Worm (Caenorhabditis elegans) whole organism, late embryonic: Measurements from ENCODE around the gene nhr-199.

ENCODE experiments used
- C08G9.2 ChIP-seq: sonication (generic microtip); optimal IDR thresholded peaks from 2 replicates; lab custom pipeline; 2016; ENCODE audit warnings: mild to moderate bottlenecking, missing genetic modification characterization, moderate library complexity, missing compliant biosample characterization
- K02D7.2 ChIP-seq: sonication (generic microtip); optimal IDR thresholded peaks from 2 replicates; lab custom pipeline; 2017; ENCODE audit warnings: mild to moderate bottlenecking, missing genetic modification characterization, missing compliant biosample characterization
- T23F11.4 ChIP-seq: fragments of 200-800 bp; sonication (Bioruptor generic); optimal IDR thresholded peaks from 2 replicates; lab custom pipeline; 2018; ENCODE audit warnings: mild to moderate bottlenecking, missing genetic modification characterization, missing compliant biosample characterization
- ama-1 ChIP-seq: fragments of 150-350 bp; optimal IDR thresholded peaks from 2 replicates; lab custom pipeline; 2014
- ceh-18 ChIP-seq: sonication (generic microtip); optimal IDR thresholded peaks from 2 replicates; lab custom pipeline; 2016; ENCODE audit warnings: missing genetic modification characterization, missing compliant biosample characterization
- ceh-22 ChIP-seq: sonication (generic microtip); optimal IDR thresholded peaks from 2 replicates; lab custom pipeline; 2017; ENCODE audit warnings: missing biosample characterization, missing genetic modification characterization
- ceh-24 ChIP-seq: sonication (generic microtip); optimal IDR thresholded peaks from 2 replicates; lab custom pipeline; 2016; ENCODE audit warnings: mild to moderate bottlenecking, missing genetic modification characterization, missing compliant biosample characterization
- ceh-30 ChIP-seq: fragments of 150-350 bp; optimal IDR thresholded peaks from 2 replicates; lab custom pipeline; 2014; ENCODE audit warnings: missing biosample characterization, missing genetic modification characterization
- ceh-34 ChIP-seq: sonication (generic microtip); optimal IDR thresholded peaks from 2 replicates; lab custom pipeline; 2016; ENCODE audit warnings: mild to moderate bottlenecking, missing genetic modification characterization, missing compliant biosample characterization
- ceh-45 ChIP-seq: fragments of 200-800 bp; sonication (Bioruptor generic); IDR thresholded peaks from 2 replicates; pipeline ENCODE4 v1.3.6; 2022; ENCODE audit warnings: missing genetic modification reagents, missing genetic modification characterization, missing compliant biosample characterization
- ceh-48 ChIP-seq: sonication (generic microtip); optimal IDR thresholded peaks from 2 replicates; lab custom pipeline; 2016; ENCODE audit warnings: missing genetic modification characterization, inconsistent platforms, missing compliant biosample characterization
- ceh-9 ChIP-seq: sonication (generic microtip); optimal IDR thresholded peaks from 2 replicates; lab custom pipeline; 2016; ENCODE audit warnings: mild to moderate bottlenecking, missing genetic modification characterization, inconsistent platforms, missing compliant biosample characterization
- che-1 ChIP-seq: sonication (generic microtip); optimal IDR thresholded peaks from 2 replicates; lab custom pipeline; 2016; ENCODE audit warnings: mild to moderate bottlenecking, missing genetic modification characterization, missing compliant biosample characterization
- dmd-4 ChIP-seq: sonication (generic microtip); optimal IDR thresholded peaks from 2 replicates; lab custom pipeline; 2016; ENCODE audit warnings: borderline replicate concordance, missing genetic modification characterization, missing compliant biosample characterization
- dve-1 ChIP-seq: sonication (generic microtip); optimal IDR thresholded peaks from 2 replicates; lab custom pipeline; 2017; ENCODE audit warnings: antibody characterized with exemption, mild to moderate bottlenecking, missing genetic modification characterization, missing compliant biosample characterization
- gmeb-2 ChIP-seq: sonication (generic microtip); optimal IDR thresholded peaks from 2 replicates; lab custom pipeline; 2016; ENCODE audit warnings: missing genetic modification characterization, inconsistent platforms, missing compliant biosample characterization
- hlh-30 ChIP-seq: sonication (generic microtip); optimal IDR thresholded peaks from 2 replicates; lab custom pipeline; 2017; ENCODE audit warnings: antibody characterized with exemption, missing genetic modification characterization, missing compliant biosample characterization; ENCODE audit not compliant: insufficient read depth
- hlh-8 ChIP-seq: sonication (generic microtip); optimal IDR thresholded peaks from 2 replicates; lab custom pipeline; 2016; ENCODE audit warnings: missing genotype, missing genetic modification characterization, missing compliant biosample characterization
- lin-11 ChIP-seq: fragments of 200-800 bp; sonication (Bioruptor generic); optimal IDR thresholded peaks from 2 replicates; lab custom pipeline; 2018; ENCODE audit warnings: mild to moderate bottlenecking, missing genetic modification characterization, missing compliant biosample characterization
- madf-2 ChIP-seq: sonication (generic microtip); optimal IDR thresholded peaks from 2 replicates; lab custom pipeline; 2017; ENCODE audit warnings: missing genetic modification characterization, missing compliant biosample characterization
- mec-3 ChIP-seq: sonication (generic microtip); optimal IDR thresholded peaks from 2 replicates; lab custom pipeline; 2016; ENCODE audit warnings: borderline replicate concordance, missing genetic modification characterization, missing compliant biosample characterization
- nfya-1 ChIP-seq: sonication (generic microtip); optimal IDR thresholded peaks from 2 replicates; lab custom pipeline; 2017; ENCODE audit warnings: missing genetic modification characterization, mild to moderate bottlenecking, missing compliant biosample characterization, antibody characterized with exemption, moderate library complexity
- nhr-232 ChIP-seq: sonication (generic microtip); optimal IDR thresholded peaks from 2 replicates; lab custom pipeline; 2016; ENCODE audit warnings: missing genetic modification characterization, missing compliant biosample characterization
- pax-1 ChIP-seq: fragments of 150-350 bp; optimal IDR thresholded peaks from 2 replicates; lab custom pipeline; 2014; ENCODE audit warnings: missing biosample characterization, missing genetic modification characterization
- pha-2 ChIP-seq: sonication (generic microtip); optimal IDR thresholded peaks from 2 replicates; lab custom pipeline; 2017; ENCODE audit warnings: mild to moderate bottlenecking, missing genetic modification characterization, missing compliant biosample characterization
- pqm-1 ChIP-seq: sonication (generic microtip); optimal IDR thresholded peaks from 2 replicates; lab custom pipeline; 2016; ENCODE audit warnings: missing genetic modification characterization, missing compliant biosample characterization
- ref-2 ChIP-seq: sonication (generic microtip); optimal IDR thresholded peaks from 2 replicates; lab custom pipeline; 2016; ENCODE audit warnings: missing genetic modification characterization, missing compliant biosample characterization
- sdc-2 ChIP-seq: sonication (generic microtip); optimal IDR thresholded peaks from 2 replicates; lab custom pipeline; 2016; ENCODE audit warnings: missing genotype, missing genetic modification characterization, missing compliant biosample characterization
- sox-2 ChIP-seq: fragments of 200-800 bp; sonication (Bioruptor generic); IDR thresholded peaks from 2 replicates; pipeline ENCODE4 v1.3.6; 2022; ENCODE audit warnings: missing genetic modification reagents, missing genetic modification characterization, missing compliant biosample characterization
- sox-4 ChIP-seq: sonication (generic microtip); optimal IDR thresholded peaks from 2 replicates; lab custom pipeline; 2017; ENCODE audit warnings: mild to moderate bottlenecking, missing genetic modification characterization, inconsistent platforms, missing compliant biosample characterization
- syd-9 ChIP-seq: sonication (generic microtip); optimal IDR thresholded peaks from 2 replicates; lab custom pipeline; 2016; ENCODE audit warnings: mild to moderate bottlenecking, missing genetic modification characterization, moderate library complexity, missing compliant biosample characterization
- tbx-2 ChIP-seq: sonication (generic microtip); optimal IDR thresholded peaks from 2 replicates; lab custom pipeline; 2016; ENCODE audit warnings: missing genetic modification characterization, missing compliant biosample characterization
- tbx-7 ChIP-seq: sonication (generic microtip); optimal IDR thresholded peaks from 2 replicates; lab custom pipeline; 2016; ENCODE audit warnings: missing genotype, missing genetic modification characterization, missing compliant biosample characterization
- ttx-3 ChIP-seq: sonication (generic microtip); optimal IDR thresholded peaks from 2 replicates; lab custom pipeline; 2016; ENCODE audit warnings: missing genetic modification reagents, missing genetic modification characterization, missing compliant biosample characterization
- unc-55 ChIP-seq: sonication (generic microtip); optimal IDR thresholded peaks from 2 replicates; lab custom pipeline; 2017; ENCODE audit warnings: missing biosample characterization, missing genetic modification reagents, missing genetic modification characterization
- unc-86 ChIP-seq: sonication (generic microtip); optimal IDR thresholded peaks from 2 replicates; lab custom pipeline; 2016; ENCODE audit warnings: missing genetic modification characterization, missing compliant biosample characterization
- zip-5 ChIP-seq: sonication (generic microtip); optimal IDR thresholded peaks from 2 replicates; lab custom pipeline; 2016; ENCODE audit warnings: missing genetic modification characterization, missing compliant biosample characterization

Gene nhr-199

DNA sequence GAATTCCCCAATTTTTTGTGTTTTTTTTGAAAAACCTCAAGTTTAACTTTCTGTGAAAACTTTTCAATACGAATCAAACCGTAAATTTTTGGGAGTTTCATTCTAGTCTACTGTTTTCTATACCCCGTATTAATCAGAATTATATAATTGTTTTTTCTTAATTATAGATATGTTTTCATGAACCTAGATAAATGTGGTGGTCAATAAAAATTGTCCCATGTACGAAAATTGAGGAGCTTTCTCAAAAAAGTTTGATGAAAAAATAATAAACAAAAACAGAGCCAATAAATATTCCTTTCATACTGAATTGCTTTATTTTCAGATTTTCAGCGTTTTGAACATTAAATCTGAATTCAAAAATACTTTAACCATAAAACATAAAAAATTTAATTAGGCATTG lies 10.7 kb upstream of the nhr-199 start, which contains the start of gene Y6E2A.1:
TSS of gene Y6E2A.1 (minus strand) at position 101 of the 400 bp plus-strand sequence.
- TF ChIP-seq hlh-8 (tag; lab: Kevin White, UChicago) (no peak), hlh-30 (no peak), pha-2 (tag; lab: Kevin White, UChicago) (no peak), C08G9.2 (tag; lab: Kevin White, UChicago) (no peak), T23F11.4 (GFP tag; lab: Kevin White, UChicago) (no peak), pax-1 (tag; lab: Kevin White, UChicago) (no peak), zip-5 (tag; lab: Kevin White, UChicago) (no peak), ceh-18 (no peak), che-1 (no peak), pqm-1 (tag; lab: Kevin White, UChicago) (no peak), syd-9 (tag; lab: Kevin White, UChicago) (no peak), gmeb-2 (tag; lab: Kevin White, UChicago) (no peak), nhr-232 (tag; lab: Kevin White, UChicago) (no peak), ceh-48 (tag; lab: Kevin White, UChicago) (no peak), sox-4 (tag; lab: Kevin White, UChicago) (no peak)

DNA sequence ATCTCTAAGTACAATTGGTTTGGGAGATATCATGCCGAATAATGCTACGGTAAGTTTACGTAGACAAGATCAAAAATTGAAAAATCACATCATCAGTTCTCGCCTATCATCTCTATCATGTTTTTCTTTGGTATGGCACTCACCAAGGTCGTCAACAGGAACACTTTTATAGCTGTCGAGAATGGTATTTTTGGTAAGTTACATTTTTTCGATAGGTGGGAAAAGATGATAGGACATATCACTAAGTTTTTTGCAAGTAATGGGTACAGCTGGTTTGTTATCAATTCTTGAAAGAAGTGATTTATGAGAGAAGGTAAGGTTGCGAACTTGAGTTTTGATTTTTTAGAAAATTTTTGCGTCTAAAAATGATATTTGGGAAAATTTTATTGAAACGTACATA lies 8.3 kb upstream of the nhr-199 start:
- TF ChIP-seq ceh-9 (tag; lab: Kevin White, UChicago), result no peak
- TF ChIP-seq lin-11 (tag; lab: Kevin White, UChicago), result no peak
- TF ChIP-seq dmd-4 (tag; lab: Kevin White, UChicago), result no peak
- no peak for TF ChIP-seq sox-4 (tag; lab: Kevin White, UChicago)

DNA sequence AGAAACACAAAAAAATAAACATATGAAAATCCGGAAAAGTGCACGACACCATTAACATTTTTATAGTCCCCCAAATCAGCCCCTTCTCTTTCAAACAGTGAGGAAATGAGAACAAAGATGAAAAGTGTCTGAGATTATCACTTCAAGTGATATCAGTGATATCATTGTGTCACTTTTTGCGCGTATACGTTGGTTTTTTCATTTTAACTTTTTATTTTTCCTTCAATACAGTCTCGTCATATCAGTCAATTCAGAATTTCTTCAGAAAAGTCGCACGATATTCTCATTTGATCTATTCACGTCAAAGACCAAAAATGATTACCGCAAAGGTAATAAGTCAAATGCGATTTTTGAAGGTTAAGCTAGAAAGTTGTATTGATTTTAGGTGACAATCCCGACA lies 5.0 kb upstream of the nhr-199 start, which contains the start of gene twk-34:
TSS of gene twk-34 (plus strand) at position 216 of the 400 bp plus-strand sequence.
- TF ChIP-seq unc-55 (no peak), ceh-24 (tag; lab: Kevin White, UChicago) (no peak), ceh-9 (tag; lab: Kevin White, UChicago) (no peak), dve-1 (tag; lab: Kevin White, UChicago) (no peak), tbx-2 (tag; lab: Kevin White, UChicago) (no peak), T23F11.4 (GFP tag; lab: Kevin White, UChicago) (no peak), sox-2 (GFP tag; lab: Robert Waterston, UW) (no peak), ceh-34 (tag; lab: Kevin White, UChicago) (no peak), mec-3 (tag; lab: Kevin White, UChicago) (no peak), pax-1 (tag; lab: Kevin White, UChicago) (no peak), nfya-1 (tag; lab: Kevin White, UChicago) (no peak), ttx-3 (tag; lab: Kevin White, UChicago) (no peak), sdc-2 (tag; lab: Kevin White, UChicago) (no peak), unc-86 (no peak), ceh-22 (no peak), K02D7.2 (tag; lab: Kevin White, UChicago) (no peak), tbx-7 (tag; lab: Kevin White, UChicago) (no peak), ceh-45 (no peak), ceh-30 (no peak), ama-1 (lab: Kevin White, UChicago) (no peak)

DNA sequence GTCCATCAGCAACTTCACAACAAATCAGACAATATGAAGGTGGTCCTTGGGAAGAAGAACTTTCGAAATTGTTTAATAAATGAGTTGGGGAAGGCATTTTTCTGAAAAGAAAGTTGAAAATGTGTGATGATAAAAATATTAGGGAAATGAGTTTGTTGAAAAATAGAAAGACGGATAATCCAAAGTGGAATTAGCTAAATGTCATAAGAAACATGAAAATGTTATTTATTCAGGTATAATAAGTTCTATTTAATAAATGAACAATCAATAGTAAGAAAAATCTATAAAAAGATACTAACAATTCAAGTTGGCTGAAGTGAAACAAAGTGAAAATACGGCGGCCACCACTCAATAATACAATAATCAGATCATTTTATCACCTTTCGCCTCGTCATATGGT lies 2.6 kb upstream of the nhr-199 start, which contains the start of gene nhr-53:
TSS of gene nhr-53 (minus strand) at position 101 of the 400 bp plus-strand sequence.
- TF ChIP-seq madf-2, result no peak
- TF ChIP-seq ref-2 (tag; lab: Kevin White, UChicago), result no peak
